Worm (Caenorhabditis elegans): ENCODE data around the gene Y11D7A.19.

Gene Y11D7A.19

ce11 chrIV:9243670-9244069, 22.7 kb downstream of the Y11D7A.19 start, which contains the start of gene rab-28:
TSS of gene rab-28 (minus strand) at chrIV:9244012.
- no peak for TF ChIP-seq zag-1 (tag; optimal IDR thresholded peaks at IDR 0.05)
- no peak for TF ChIP-seq fkh-8 (tag; optimal IDR thresholded peaks at IDR 0.05)
- TF ChIP-seq ceh-63 (GFP tag; optimal IDR thresholded peaks at IDR 0.05): no peak
- TF ChIP-seq sup-37 (GFP tag; optimal IDR thresholded peaks at IDR 0.05): no peak
- TF ChIP-seq nhr-19 (GFP tag; conservative IDR thresholded peaks at IDR 0.05): no peak
- TF ChIP-seq grh-1 (GFP tag; IDR thresholded peaks at IDR 0.05): no peak
- no peak for TF ChIP-seq efl-3 (GFP tag; optimal IDR thresholded peaks at IDR 0.05)
- TF ChIP-seq lin-14 (GFP tag; optimal IDR thresholded peaks at IDR 0.05): no peak
- no peak for TF ChIP-seq unc-130 (tag; optimal IDR thresholded peaks at IDR 0.05)
- no peak for TF ChIP-seq egl-13 (tag; optimal IDR thresholded peaks at IDR 0.05)

ce11 chrIV:9239151-9239550, 27.2 kb downstream of the Y11D7A.19 start:
- TF ChIP-seq skn-1 (tag; optimal IDR thresholded peaks at IDR 0.05) (no peak), elt-3 (tag; optimal IDR thresholded peaks at IDR 0.05) (peak in 1 of 6 experiments; percentile 73), nhr-71 (tag; optimal IDR thresholded peaks at IDR 0.05) (no peak), blmp-1 (tag; optimal IDR thresholded peaks at IDR 0.05) (peak; percentile 12), pqm-1 (tag; optimal IDR thresholded peaks at IDR 0.05) (no peak)

- TF ChIP-seq ets-5 (GFP tag; IDR thresholded peaks at IDR 0.05): no peak
- no peak for TF ChIP-seq hpl-2 (GFP tag; optimal IDR thresholded peaks at IDR 0.05)
- no peak for TF ChIP-seq mef-2 (tag; optimal IDR thresholded peaks at IDR 0.05)
- TF ChIP-seq lin-35 (GFP tag; optimal IDR thresholded peaks at IDR 0.05): peak in 1 of 2 experiments; percentile 11
- peak; percentile 15 for TF ChIP-seq tbx-2 (tag; optimal IDR thresholded peaks at IDR 0.05)
- TF ChIP-seq dsc-1 (tag; optimal IDR thresholded peaks at IDR 0.05): no peak
- TF ChIP-seq fos-1 (tag; optimal IDR thresholded peaks at IDR 0.05): no peak
- no peak for TF ChIP-seq lir-3 (tag; optimal IDR thresholded peaks at IDR 0.05; ENCODE audit: poor library complexity)
- peak; percentile 58 for TF ChIP-seq unc-130 (tag; optimal IDR thresholded peaks at IDR 0.05)
- TF ChIP-seq dpl-1 (GFP tag; optimal IDR thresholded peaks at IDR 0.05): no peak
- no peak for TF ChIP-seq fkh-8 (tag; optimal IDR thresholded peaks at IDR 0.05)
- TF ChIP-seq nhr-20 (tag; optimal IDR thresholded peaks at IDR 0.05): no peak
- TF ChIP-seq rnt-1 (tag; optimal IDR thresholded peaks at IDR 0.05): no peak
- no peak for TF ChIP-seq nhr-28 (tag; optimal IDR thresholded peaks at IDR 0.05)
- TF ChIP-seq C16A3.4 (tag; optimal IDR thresholded peaks at IDR 0.05): no peak
- peak in 1 of 6 experiments; percentile 65 for TF ChIP-seq elt-3 (tag; optimal IDR thresholded peaks at IDR 0.05)
- no peak for TF ChIP-seq C34B4.2 (tag; optimal IDR thresholded peaks at IDR 0.05)
- TF ChIP-seq fkh-10 (GFP tag; optimal IDR thresholded peaks at IDR 0.05): no peak
Observed at ce11 chrIV:9232421-9233141, 33.8 kb downstream of the Y11D7A.19 start, which contains the start of gene Y11D7A.3. TSS of gene Y11D7A.3 (plus strand) at chrIV:9233091.

DNA sequence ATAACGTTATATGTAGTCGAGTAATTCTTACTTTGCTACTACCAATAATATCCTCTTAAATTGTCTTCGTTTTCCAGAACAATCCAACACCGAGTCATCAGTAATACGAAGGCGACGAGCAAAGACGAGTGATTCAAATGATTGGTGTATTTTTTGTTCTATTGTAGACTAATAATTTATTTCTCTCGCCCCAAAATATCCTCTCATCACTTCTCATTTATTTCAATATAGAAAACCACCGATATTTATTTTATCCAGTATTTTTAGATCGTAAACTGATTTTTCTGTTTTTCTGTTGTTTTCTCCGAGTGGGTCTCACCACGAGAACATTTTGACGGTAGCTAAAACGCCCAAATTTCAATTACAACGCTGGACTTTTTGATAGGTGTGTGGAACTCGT, 38.7 kb downstream of the Y11D7A.19 start:
- TF ChIP-seq mdl-1 (tag; optimal IDR thresholded peaks at IDR 0.05) (no peak), sup-37 (GFP tag; optimal IDR thresholded peaks at IDR 0.05) (no peak), ceh-90 (tag; optimal IDR thresholded peaks at IDR 0.05) (no peak), unc-86 (tag; optimal IDR thresholded peaks at IDR 0.05) (no peak), hlh-4 (tag; optimal IDR thresholded peaks at IDR 0.05) (no peak)

- TF ChIP-seq fos-1 (tag; optimal IDR thresholded peaks at IDR 0.05): no peak
- TF ChIP-seq fkh-10 (GFP tag; optimal IDR thresholded peaks at IDR 0.05): no peak
- no peak for TF ChIP-seq ceh-8 (GFP tag; optimal IDR thresholded peaks at IDR 0.05)
- TF ChIP-seq lin-13 (GFP tag; optimal IDR thresholded peaks at IDR 0.05): no peak
- TF ChIP-seq elt-3 (tag; optimal IDR thresholded peaks at IDR 0.05): no peak
- no peak for TF ChIP-seq egl-27 (tag; optimal IDR thresholded peaks at IDR 0.05)
- no peak for TF ChIP-seq nhr-90 (tag; optimal IDR thresholded peaks at IDR 0.05; ENCODE audit: poor library complexity)
- no peak for TF ChIP-seq ztf-11 (tag; optimal IDR thresholded peaks at IDR 0.05)
- TF ChIP-seq hlh-17 (GFP tag; optimal IDR thresholded peaks at IDR 0.05; ENCODE audit: borderline replicate concordance): no peak
- TF ChIP-seq F16B12.6 (tag; optimal IDR thresholded peaks at IDR 0.05): no peak
- no peak for TF ChIP-seq sox-4 (tag; optimal IDR thresholded peaks at IDR 0.05)
- no peak for TF ChIP-seq nhr-77 (tag; optimal IDR thresholded peaks at IDR 0.05)
- no peak for TF ChIP-seq mdl-1 (tag; optimal IDR thresholded peaks at IDR 0.05)
- TF ChIP-seq C04F5.9 (tag; optimal IDR thresholded peaks at IDR 0.05): no peak
Observed at ce11 chrIV:9224825-9225224, 41.5 kb downstream of the Y11D7A.19 start, which contains the start of gene C46C2.3. TSS of gene C46C2.3 (plus strand) at chrIV:9225125.
